Worm (Caenorhabditis elegans): ENCODE measurements around the gene F49E10.4.

- TF ChIP-seq ztf-29 (GFP tag; IDR thresholded peaks at IDR 0.05) (no peak), flt-1 (GFP tag; IDR thresholded peaks at IDR 0.05) (no peak), tab-1 (GFP tag; IDR thresholded peaks at IDR 0.05) (no peak), cog-1 (tag; optimal IDR thresholded peaks at IDR 0.05) (no peak), ztf-23 (GFP tag; IDR thresholded peaks at IDR 0.05) (no peak), klf-2 (GFP tag; conservative IDR thresholded peaks at IDR 0.05) (no peak), ref-1 (GFP tag; conservative IDR thresholded peaks at IDR 0.05) (no peak)
These were observed 1.4 kb downstream of the F49E10.4 start for ce11 chrX:5877039-5877438.
